Fruit fly (Drosophila melanogaster): ENCODE data around the gene mbc.

- TF ChIP-seq CTCF (optimal IDR thresholded peaks at IDR 0.05) (peak in 1 of 2 experiments; percentile 4), CG8478 (optimal IDR thresholded peaks at IDR 0.05) (no peak)
Measured at dm6 chr3R:23752728-23753127, 28.8 kb upstream of the mbc start, which contains the start of the genes RanBP3 and Rpt5.

All from S2 (cell line).